Worm (Caenorhabditis elegans): Measurements from ENCODE around the gene ins-15.
A peak's percentile ranks its signal among the peaks of the same experiment; 100 is the strongest.

ce11 chrII:6706552-6707091 is 37.9 kb downstream of the ins-15 start:
- peak; percentile 82 for TF ChIP-seq ces-1 (GFP tag; optimal IDR thresholded peaks at IDR 0.05)
- TF ChIP-seq elt-3 (tag; optimal IDR thresholded peaks at IDR 0.05), result no peak
- no peak for TF ChIP-seq unc-62 (GFP tag; optimal IDR thresholded peaks at IDR 0.05)
- TF ChIP-seq nhr-28 (tag; optimal IDR thresholded peaks at IDR 0.05), result no peak
- no peak for TF ChIP-seq pha-4 (tag; optimal IDR thresholded peaks at IDR 0.05)
- no peak for TF ChIP-seq nhr-76 (tag; optimal IDR thresholded peaks at IDR 0.05)
- no peak for TF ChIP-seq nhr-12 (tag; optimal IDR thresholded peaks at IDR 0.05)
- TF ChIP-seq mab-5 (tag; optimal IDR thresholded peaks at IDR 0.05), result no peak
- TF ChIP-seq ztf-11 (tag; optimal IDR thresholded peaks at IDR 0.05), result no peak
- TF ChIP-seq mls-2 (tag; optimal IDR thresholded peaks at IDR 0.05), result no peak
- TF ChIP-seq bed-3 (GFP tag; optimal IDR thresholded peaks at IDR 0.05), result no peak

Data from whole organism, mixed stage, embryonic.